Fruit fly (Drosophila melanogaster): ENCODE results near the gene Atg1.

Gene Atg1

dm6 chr3L:12803159-12804034 lies 1.5 kb downstream of the Atg1 start (continued):
- peak in 1 of 2 experiments; percentile 72 for TF ChIP-seq Hr51 (GFP tag; optimal IDR thresholded peaks at IDR 0.05)
- TF ChIP-seq HLH54F (GFP tag; optimal IDR thresholded peaks at IDR 0.05), result peak; percentile 54
- peak; percentile 62 for TF ChIP-seq Bteb2 (GFP tag; optimal IDR thresholded peaks at IDR 0.05)
- no peak for TF ChIP-seq ERR (GFP tag; optimal IDR thresholded peaks at IDR 0.05)
- 0 out of 3 replicates have a peak, but pooled peaks have one; percentile 17 for TF ChIP-seq tgo (GFP tag; IDR thresholded peaks at IDR 0.05)
- peak; percentile 47 for TF ChIP-seq fu2 (GFP tag; optimal IDR thresholded peaks at IDR 0.05)
- peak; percentile 71 for TF ChIP-seq CG2678 (tag; optimal IDR thresholded peaks at IDR 0.05)
- TF ChIP-seq zen (tag; optimal IDR thresholded peaks at IDR 0.05), result peak; percentile 3
- peak; percentile 18 for TF ChIP-seq CG17359 (tag; optimal IDR thresholded peaks at IDR 0.05)
- no peak for TF ChIP-seq ash1 (GFP tag; optimal IDR thresholded peaks at IDR 0.05)
- peak; percentile 5 for TF ChIP-seq CG17829 (tag; optimal IDR thresholded peaks at IDR 0.05)
- peak; percentile 39 for TF ChIP-seq fd3F (GFP tag; optimal IDR thresholded peaks at IDR 0.05)
- peak; percentile 38 to 53 for TF ChIP-seq Pdp1 (GFP tag; optimal IDR thresholded peaks at IDR 0.05)
- peak; percentile 70; the same call in 2 of the 3 replicates for TF ChIP-seq CG17361 (GFP tag; IDR thresholded peaks at IDR 0.05)
- peak; percentile 62 for TF ChIP-seq lilli (GFP tag; optimal IDR thresholded peaks at IDR 0.05)
- TF ChIP-seq ems (GFP tag; optimal IDR thresholded peaks at IDR 0.05), result peak; percentile 28
- peak; percentile 12; the same call in 1 of the 3 replicates for TF ChIP-seq CG14050 (GFP tag; IDR thresholded peaks at IDR 0.05)
- 0 out of 2 replicates have a peak, but pooled peaks have one; percentile 16 for TF ChIP-seq wdn (GFP tag; IDR thresholded peaks at IDR 0.05)
- TF ChIP-seq Hr3 (GFP tag; optimal IDR thresholded peaks at IDR 0.05), result peak; percentile 16
- TF ChIP-seq Abd-B (GFP tag; optimal IDR thresholded peaks at IDR 0.05), result no peak
- peak; percentile 84 for TF ChIP-seq sens (GFP tag)
- peak; percentile 20 for TF ChIP-seq Nf-YB (GFP tag; optimal IDR thresholded peaks at IDR 0.05)
- TF ChIP-seq gt (GFP tag; IDR thresholded peaks at IDR 0.05), result no peak
- peak; percentile 48 for TF ChIP-seq CG4424 (GFP tag; optimal IDR thresholded peaks at IDR 0.05)
- TF ChIP-seq bcd (GFP tag; optimal IDR thresholded peaks at IDR 0.05), result peak; percentile 45
- peak; percentile 69 for TF ChIP-seq grau (tag; optimal IDR thresholded peaks at IDR 0.05)
- peak; percentile 6 for TF ChIP-seq CG18476 (GFP tag; optimal IDR thresholded peaks at IDR 0.05)
- peak; percentile 6 for TF ChIP-seq CG6854 (GFP tag; optimal IDR thresholded peaks at IDR 0.05)
- TF ChIP-seq esg (GFP tag; conservative IDR thresholded peaks at IDR 0.05), result peak; percentile 18; the same call in 1 of the 2 replicates
- peak; percentile 38; the same call in 1 of the 2 replicates for TF ChIP-seq CG31441 (GFP tag; IDR thresholded peaks at IDR 0.05)
- no peak for TF ChIP-seq ken (GFP tag; IDR thresholded peaks at IDR 0.05)
- no peak for TF ChIP-seq CG17912 (GFP tag; optimal IDR thresholded peaks at IDR 0.05)
- TF ChIP-seq CG11504 (tag; optimal IDR thresholded peaks at IDR 0.05), result peak; percentile 67
- TF ChIP-seq CG18619 (GFP tag; optimal IDR thresholded peaks at IDR 0.05), result peak; percentile 80
- no peak for TF ChIP-seq NK7.1 (GFP tag; optimal IDR thresholded peaks at IDR 0.05)
- peak; percentile 54 for TF ChIP-seq Side (GFP tag; optimal IDR thresholded peaks at IDR 0.05)
- TF ChIP-seq maf-S (GFP tag; optimal IDR thresholded peaks at IDR 0.05), result peak; percentile 38
- peak; percentile 61 for TF ChIP-seq CG13775 (GFP tag; optimal IDR thresholded peaks at IDR 0.05)
- no peak for TF ChIP-seq Doc3 (GFP tag; IDR thresholded peaks at IDR 0.05; ENCODE audit: partially characterized antibody)
- no peak for TF ChIP-seq croc (GFP tag; conservative IDR thresholded peaks at IDR 0.05)
- TF ChIP-seq Blimp-1 (GFP tag; optimal IDR thresholded peaks at IDR 0.05), result peak; percentile 2
- TF ChIP-seq dmrt11E (tag; optimal IDR thresholded peaks at IDR 0.05), result peak; percentile 6
- TF ChIP-seq ind (GFP tag; optimal IDR thresholded peaks at IDR 0.05), result peak; percentile 14
- peak; percentile 52 for TF ChIP-seq CG7928 (GFP tag; optimal IDR thresholded peaks at IDR 0.05)
- peak; percentile 64; the same call in 1 of the 2 replicates for TF ChIP-seq CG32532 (GFP tag; IDR thresholded peaks at IDR 0.05)
- TF ChIP-seq Taf1 (GFP tag; IDR thresholded peaks at IDR 0.05), result peak; percentile 48; the same call in 1 of the 2 replicates
- 0 out of 2 replicates have a peak, but pooled peaks have one; percentile 28 for TF ChIP-seq CG3847 (GFP tag; IDR thresholded peaks at IDR 0.05)
- TF ChIP-seq pb (GFP tag; optimal IDR thresholded peaks at IDR 0.05), result peak; percentile 2

Measured in whole organism, embryonic.